Fruit fly (Drosophila melanogaster): Measurements from ENCODE around the gene Sur-8.

dm6 chr3R:17359370-17359769 is 42.9 kb downstream of the Sur-8 start:
- TF ChIP-seq achi (GFP tag; optimal IDR thresholded peaks at IDR 0.05), result no peak
- no peak for TF ChIP-seq svp (GFP tag)
- TF ChIP-seq CG6854 (GFP tag; optimal IDR thresholded peaks at IDR 0.05), result no peak
- TF ChIP-seq CG6163 (GFP tag; IDR thresholded peaks at IDR 0.05), result no peak
- no peak for TF ChIP-seq Eip93F (GFP tag; optimal IDR thresholded peaks at IDR 0.05)

Data from whole organism, prepupa.